Fruit fly (Drosophila melanogaster): ENCODE data around the gene CG13946.
A peak's percentile ranks its signal among the peaks of the same experiment; 100 is the strongest.

CG13946 gene

DNA sequence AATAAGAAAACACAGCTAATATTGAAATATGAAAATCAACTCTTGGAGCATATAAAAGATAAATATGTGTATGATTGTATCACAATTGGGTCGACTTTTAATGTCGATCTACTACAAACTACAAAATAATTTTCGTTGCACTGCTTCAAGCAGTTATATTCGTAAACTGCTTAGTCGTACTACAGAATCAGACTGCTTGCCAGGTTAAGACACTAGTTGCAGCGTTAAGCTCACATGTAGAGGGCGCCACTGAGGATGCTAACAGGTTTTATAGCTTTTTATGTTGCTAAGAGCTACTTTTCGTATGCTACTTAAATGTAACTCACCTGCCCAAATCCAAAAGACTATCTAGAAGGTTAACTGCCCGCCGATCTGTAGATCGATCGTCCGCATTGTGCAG lies 36.3 kb upstream of the CG13946 start (continued):
- peak; percentile 7 for TF ChIP-seq CG17912 (GFP tag; optimal IDR thresholded peaks at IDR 0.05)
- TF ChIP-seq CG11723 (GFP tag; optimal IDR thresholded peaks at IDR 0.05), result no peak
- TF ChIP-seq Xrp1 (GFP tag; IDR thresholded peaks at IDR 0.05), result no peak
- TF ChIP-seq ase (GFP tag; IDR thresholded peaks at IDR 0.05), result no peak
- no peak for TF ChIP-seq chm (GFP tag; IDR thresholded peaks at IDR 0.05)
- TF ChIP-seq esg (GFP tag; conservative IDR thresholded peaks at IDR 0.05), result no peak
- no peak for TF ChIP-seq insv (GFP tag; optimal IDR thresholded peaks at IDR 0.05)
- no peak for TF ChIP-seq HLHmδ (GFP tag; optimal IDR thresholded peaks at IDR 0.05)
- no peak for TF ChIP-seq crol (GFP tag; IDR thresholded peaks at IDR 0.05)
- TF ChIP-seq ranshi (GFP tag; IDR thresholded peaks at IDR 0.05), result no peak
- TF ChIP-seq zen (tag; optimal IDR thresholded peaks at IDR 0.05), result peak; percentile 15
- no peak for TF ChIP-seq CG10209 (GFP tag; optimal IDR thresholded peaks at IDR 0.05)
- TF ChIP-seq otp (GFP tag; IDR thresholded peaks at IDR 0.05), result no peak
- no peak for TF ChIP-seq CG17612 (GFP tag; IDR thresholded peaks at IDR 0.05)
- TF ChIP-seq ro (GFP tag; IDR thresholded peaks at IDR 0.05), result no peak
- TF ChIP-seq zfh1 (GFP tag; IDR thresholded peaks at IDR 0.05), result no peak
- no peak for TF ChIP-seq CG14710 (tag; optimal IDR thresholded peaks at IDR 0.05)
- TF ChIP-seq Side (GFP tag; optimal IDR thresholded peaks at IDR 0.05), result no peak
- TF ChIP-seq run (tag; optimal IDR thresholded peaks at IDR 0.05), result no peak
- no peak for TF ChIP-seq Ets97D (GFP tag; optimal IDR thresholded peaks at IDR 0.05)
- TF ChIP-seq ara (GFP tag; IDR thresholded peaks at IDR 0.05), result no peak
- no peak for TF ChIP-seq CG17186 (GFP tag; optimal IDR thresholded peaks at IDR 0.05)
- TF ChIP-seq trh (GFP tag; optimal IDR thresholded peaks at IDR 0.05), result no peak
- no peak for TF ChIP-seq CG2889 (GFP tag; IDR thresholded peaks at IDR 0.05)
- TF ChIP-seq D19B (GFP tag; optimal IDR thresholded peaks at IDR 0.05), result no peak
- no peak for TF ChIP-seq mam (GFP tag; optimal IDR thresholded peaks at IDR 0.05)
- no peak for TF ChIP-seq az2 (GFP tag; optimal IDR thresholded peaks at IDR 0.05)
- TF ChIP-seq Doc3 (GFP tag; IDR thresholded peaks at IDR 0.05; ENCODE audit: partially characterized antibody), result no peak
- TF ChIP-seq gsb-n (tag; optimal IDR thresholded peaks at IDR 0.05), result no peak
- TF ChIP-seq CG9797 (GFP tag; optimal IDR thresholded peaks at IDR 0.05), result no peak
- no peak for TF ChIP-seq psq (GFP tag; optimal IDR thresholded peaks at IDR 0.05)
- no peak for TF ChIP-seq ind (GFP tag; optimal IDR thresholded peaks at IDR 0.05)
- TF ChIP-seq CG6683 (GFP tag; optimal IDR thresholded peaks at IDR 0.05), result no peak
- peak; percentile 98 for TF ChIP-seq CG31365 (tag; optimal IDR thresholded peaks at IDR 0.05)
- no peak for TF ChIP-seq CG13296 (GFP tag; optimal IDR thresholded peaks at IDR 0.05)
- TF ChIP-seq CG14860 (GFP tag; IDR thresholded peaks at IDR 0.05; ENCODE audit: partially characterized antibody), result 0 out of 3 replicates have a peak, but pooled peaks have one; percentile 35
- no peak for TF ChIP-seq CG15269 (tag; optimal IDR thresholded peaks at IDR 0.05)
- TF ChIP-seq croc (GFP tag; conservative IDR thresholded peaks at IDR 0.05), result no peak
- TF ChIP-seq stwl (tag; optimal IDR thresholded peaks at IDR 0.05), result peak; percentile 91
- TF ChIP-seq lov (optimal IDR thresholded peaks at IDR 0.05), result no peak
- TF ChIP-seq lov (GFP tag; IDR thresholded peaks at IDR 0.05), result no peak
- peak; percentile 73 for TF ChIP-seq CG15601 (tag; optimal IDR thresholded peaks at IDR 0.05)
- no peak for TF ChIP-seq gro (GFP tag; optimal IDR thresholded peaks at IDR 0.05)
- TF ChIP-seq pb (GFP tag; optimal IDR thresholded peaks at IDR 0.05), result no peak
- TF ChIP-seq hb (GFP tag; IDR thresholded peaks at IDR 0.05; ENCODE audit: partially characterized antibody), result 0 out of 3 replicates have a peak, but pooled peaks have one; percentile 46
- TF ChIP-seq CG3726 (GFP tag; IDR thresholded peaks at IDR 0.05), result no peak
- no peak for TF ChIP-seq odd (GFP tag; optimal IDR thresholded peaks at IDR 0.05)
- peak; percentile 81 for TF ChIP-seq Ets65A (GFP tag)
- no peak for TF ChIP-seq CG9876 (GFP tag; optimal IDR thresholded peaks at IDR 0.05)
- no peak for TF ChIP-seq twi (tag; optimal IDR thresholded peaks at IDR 0.05)
- TF ChIP-seq kah (GFP tag; optimal IDR thresholded peaks at IDR 0.05), result no peak
- no peak for TF ChIP-seq ato (GFP tag; IDR thresholded peaks at IDR 0.05; ENCODE audit: partially characterized antibody)

Measured in whole organism, embryonic.